Fruit fly (Drosophila melanogaster): ENCODE results near the gene CG10657.
A peak's percentile ranks its signal among the peaks of the same experiment; 100 is the strongest.

Gene CG10657

dm6 chr3L:12529431-12530007 lies 32.5 kb upstream of the CG10657 start:
- TF ChIP-seq toe (GFP tag; optimal IDR thresholded peaks at IDR 0.05) (no peak), cic (GFP tag; optimal IDR thresholded peaks at IDR 0.05) (no peak), cnc (optimal IDR thresholded peaks at IDR 0.05) (no peak), kay (GFP tag; ENCODE audit: borderline replicate concordance) (no peak), CG14711 (tag; optimal IDR thresholded peaks at IDR 0.05) (peak; percentile 3), pad (GFP tag; optimal IDR thresholded peaks at IDR 0.05) (no peak), bab1 (GFP tag; optimal IDR thresholded peaks at IDR 0.05) (no peak), Hr96 (GFP tag; optimal IDR thresholded peaks at IDR 0.05) (no peak), Crg-1 (GFP tag; optimal IDR thresholded peaks at IDR 0.05) (no peak), CG5204 (GFP tag; optimal IDR thresholded peaks at IDR 0.05) (no peak), CG7045 (GFP tag; optimal IDR thresholded peaks at IDR 0.05) (peak; percentile 36), CG7101 (tag; optimal IDR thresholded peaks at IDR 0.05) (peak; percentile 50), Clk (GFP tag; optimal IDR thresholded peaks at IDR 0.05) (peak; percentile 19), ovo (GFP tag; optimal IDR thresholded peaks at IDR 0.05) (peak; percentile 41), Mnt (GFP tag; optimal IDR thresholded peaks at IDR 0.05) (peak; percentile 50), CG33017 (tag; optimal IDR thresholded peaks at IDR 0.05) (peak; percentile 66), CG11617 (GFP tag; optimal IDR thresholded peaks at IDR 0.05) (peak; percentile 21), CG12768 (GFP tag; optimal IDR thresholded peaks at IDR 0.05) (no peak), tj (GFP tag; optimal IDR thresholded peaks at IDR 0.05) (peak; percentile 15), CG1620 (GFP tag; optimal IDR thresholded peaks at IDR 0.05) (no peak)

- TF ChIP-seq CG14711 (tag; optimal IDR thresholded peaks at IDR 0.05): peak; percentile 20
- no peak for TF ChIP-seq CG5204 (GFP tag; optimal IDR thresholded peaks at IDR 0.05)
- TF ChIP-seq CG7045 (GFP tag; optimal IDR thresholded peaks at IDR 0.05): no peak
- peak; percentile 44 for TF ChIP-seq tj (GFP tag; optimal IDR thresholded peaks at IDR 0.05)
- peak; percentile 15 for TF ChIP-seq pad (GFP tag; optimal IDR thresholded peaks at IDR 0.05)
- peak; percentile 2 for TF ChIP-seq CG1620 (GFP tag; optimal IDR thresholded peaks at IDR 0.05)
- TF ChIP-seq bab1 (GFP tag; optimal IDR thresholded peaks at IDR 0.05): peak; percentile 55
- TF ChIP-seq Hr96 (GFP tag; optimal IDR thresholded peaks at IDR 0.05): no peak
- TF ChIP-seq kay (GFP tag; ENCODE audit: borderline replicate concordance): no peak
- TF ChIP-seq CG11617 (GFP tag; optimal IDR thresholded peaks at IDR 0.05): peak; percentile 28
- peak; percentile 98 for TF ChIP-seq Mnt (GFP tag; optimal IDR thresholded peaks at IDR 0.05)
- TF ChIP-seq CG12768 (GFP tag; optimal IDR thresholded peaks at IDR 0.05): no peak
- no peak for TF ChIP-seq Crg-1 (GFP tag; optimal IDR thresholded peaks at IDR 0.05)
- peak; percentile 8 for TF ChIP-seq cic (GFP tag; optimal IDR thresholded peaks at IDR 0.05)
- TF ChIP-seq cnc (optimal IDR thresholded peaks at IDR 0.05): no peak
- TF ChIP-seq toe (GFP tag; optimal IDR thresholded peaks at IDR 0.05): no peak
- no peak for TF ChIP-seq Clk (GFP tag; optimal IDR thresholded peaks at IDR 0.05)
- no peak for TF ChIP-seq CG33017 (tag; optimal IDR thresholded peaks at IDR 0.05)
These were observed 29.6 kb upstream of the CG10657 start, which contains the start of gene eIF2beta for dm6 chr3L:12526433-12527113. TSS of gene eIF2beta (minus strand) at chr3L:12526731.

- TF ChIP-seq bab1 (GFP tag; optimal IDR thresholded peaks at IDR 0.05) (peak; percentile 96), Hr96 (GFP tag; optimal IDR thresholded peaks at IDR 0.05) (peak; percentile 94), CG1620 (GFP tag; optimal IDR thresholded peaks at IDR 0.05) (peak; percentile 97), cic (GFP tag; optimal IDR thresholded peaks at IDR 0.05) (peak; percentile 90), CG14711 (tag; optimal IDR thresholded peaks at IDR 0.05) (peak; percentile 97), tj (GFP tag; optimal IDR thresholded peaks at IDR 0.05) (peak; percentile 94), CG5204 (GFP tag; optimal IDR thresholded peaks at IDR 0.05) (peak; percentile 97), cnc (optimal IDR thresholded peaks at IDR 0.05) (no peak), CG7101 (tag; optimal IDR thresholded peaks at IDR 0.05) (peak; percentile 99), CG11617 (GFP tag; optimal IDR thresholded peaks at IDR 0.05) (peak; percentile 99), Clk (GFP tag; optimal IDR thresholded peaks at IDR 0.05) (peak; percentile 97), ovo (GFP tag; optimal IDR thresholded peaks at IDR 0.05) (peak; percentile 94), toe (GFP tag; optimal IDR thresholded peaks at IDR 0.05) (peak; percentile 97), kay (GFP tag; ENCODE audit: borderline replicate concordance) (no peak), Mnt (GFP tag; optimal IDR thresholded peaks at IDR 0.05) (peak; percentile 94), CG7045 (GFP tag; optimal IDR thresholded peaks at IDR 0.05) (peak; percentile 99), CG33017 (tag; optimal IDR thresholded peaks at IDR 0.05) (peak; percentile 98), Crg-1 (GFP tag; optimal IDR thresholded peaks at IDR 0.05) (peak; percentile 97), CG12768 (GFP tag; optimal IDR thresholded peaks at IDR 0.05) (peak; percentile 99), pad (GFP tag; optimal IDR thresholded peaks at IDR 0.05) (peak; percentile 93)
These were observed 26.9 kb upstream of the CG10657 start, which contains the start of the genes ver and Gcn5 for dm6 chr3L:12523941-12524340. TSS of gene ver (plus strand) at chr3L:12523987. TSS of gene Gcn5 (minus strand) at chr3L:12524014.

dm6 chr3L:12519315-12519714 lies 22.3 kb upstream of the CG10657 start:
- peak; percentile 73 for TF ChIP-seq Mnt (GFP tag; optimal IDR thresholded peaks at IDR 0.05)
- no peak for TF ChIP-seq CG7101 (tag; optimal IDR thresholded peaks at IDR 0.05)
- peak; percentile 83 for TF ChIP-seq cic (GFP tag; optimal IDR thresholded peaks at IDR 0.05)

DNA sequence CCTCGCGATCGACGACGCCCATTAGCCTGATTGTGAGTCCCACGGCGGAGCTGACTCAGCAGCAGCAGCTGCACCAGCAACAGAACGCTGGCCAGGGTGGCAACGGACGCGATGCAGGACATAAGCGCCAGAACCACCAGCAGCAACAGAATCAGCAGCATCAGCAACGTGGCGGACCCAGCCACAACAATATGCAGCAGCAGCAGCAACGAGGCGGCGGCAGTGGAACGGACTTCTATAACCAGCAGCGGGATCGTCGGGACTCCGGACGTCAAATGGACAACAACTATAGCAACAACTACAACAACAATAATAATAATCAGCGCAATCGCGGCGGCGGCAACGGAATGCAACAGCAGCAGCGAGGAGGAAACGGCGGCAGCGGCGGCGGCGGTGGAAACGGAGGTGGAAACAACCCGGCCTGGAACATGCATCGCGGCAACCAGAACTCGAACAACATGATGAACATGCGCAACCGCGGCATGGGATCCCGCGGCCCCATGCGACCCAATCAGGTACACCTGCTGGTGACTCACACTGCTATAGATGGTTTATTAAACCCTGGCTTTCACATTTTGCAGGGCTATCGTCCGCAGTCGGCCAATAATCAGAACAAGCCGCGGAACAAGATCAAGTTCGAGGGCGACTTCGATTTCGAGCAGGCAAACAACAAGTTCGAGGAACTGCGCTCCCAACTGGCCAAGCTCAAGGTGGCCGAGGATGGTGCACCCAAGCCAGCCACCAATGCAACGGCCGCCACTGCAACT lies 20.6 kb upstream of the CG10657 start:
- TF ChIP-seq CG7045 (GFP tag; optimal IDR thresholded peaks at IDR 0.05) (no peak), ovo (GFP tag; optimal IDR thresholded peaks at IDR 0.05) (no peak), CG12768 (GFP tag; optimal IDR thresholded peaks at IDR 0.05) (peak; percentile 57), toe (GFP tag; optimal IDR thresholded peaks at IDR 0.05) (no peak), CG14711 (tag; optimal IDR thresholded peaks at IDR 0.05) (no peak), pad (GFP tag; optimal IDR thresholded peaks at IDR 0.05) (peak; percentile 2), tj (GFP tag; optimal IDR thresholded peaks at IDR 0.05) (no peak), CG1620 (GFP tag; optimal IDR thresholded peaks at IDR 0.05) (no peak), Crg-1 (GFP tag; optimal IDR thresholded peaks at IDR 0.05) (no peak), cnc (optimal IDR thresholded peaks at IDR 0.05) (no peak), Clk (GFP tag; optimal IDR thresholded peaks at IDR 0.05) (peak; percentile 18), Hr96 (GFP tag; optimal IDR thresholded peaks at IDR 0.05) (no peak), kay (GFP tag; ENCODE audit: borderline replicate concordance) (no peak)
